ENCODE assay signal across 6 fruit fly cellular contexts in the genomic region with DNA sequence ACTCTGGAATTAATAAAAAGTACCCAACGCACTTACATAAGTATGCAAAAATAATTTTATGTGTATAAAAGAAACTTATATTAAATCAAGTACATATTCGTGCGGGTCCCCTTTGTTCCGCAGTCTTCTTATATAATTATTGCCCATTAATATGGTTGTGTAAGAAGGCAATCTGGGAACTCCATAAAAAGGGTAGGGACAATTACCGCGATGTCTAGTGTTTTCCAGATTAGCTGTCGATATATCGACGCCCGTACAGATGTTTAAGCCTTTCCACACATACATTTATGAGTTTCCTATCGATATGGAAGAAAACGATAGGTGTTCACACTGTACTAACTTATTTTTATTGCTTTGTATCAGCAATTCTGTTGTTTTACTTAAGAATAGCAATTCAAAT.
TF ChIP-seq lines count a peak whose summit lies in the region.

No protein-coding gene starts in this region.

- peak; percentile 9 to 33 for TF ChIP-seq CTCF in S2 (optimal IDR thresholded peaks at IDR 0.05; lab: Kevin White, UChicago)
- TF ChIP-seq CTCF in whole organism, embryonic (GFP tag; optimal IDR thresholded peaks at IDR 0.05; lab: Kevin White, UChicago): no peak

TF ChIP-seq in whole organism, adult, 20 proteins besides CTCF, POLR2A, EP300 and RAD21 (continues in another document):
- TF ChIP-seq CG7101 (tag; optimal IDR thresholded peaks at IDR 0.05; lab: Kevin White, UChicago) (peak; percentile 38), Mnt (GFP tag; optimal IDR thresholded peaks at IDR 0.05; lab: Kevin White, UChicago) (peak; percentile 35), cnc (optimal IDR thresholded peaks at IDR 0.05; lab: Kevin White, UChicago) (no peak), CG33017 (tag; optimal IDR thresholded peaks at IDR 0.05; lab: Kevin White, UChicago) (peak; percentile 40), CG11617 (GFP tag; optimal IDR thresholded peaks at IDR 0.05; lab: Kevin White, UChicago) (peak; percentile 1), CG5204 (GFP tag; optimal IDR thresholded peaks at IDR 0.05; lab: Kevin White, UChicago) (peak; percentile 54), Hr96 (GFP tag; optimal IDR thresholded peaks at IDR 0.05; lab: Kevin White, UChicago) (no peak), CG1620 (GFP tag; optimal IDR thresholded peaks at IDR 0.05; lab: Kevin White, UChicago) (peak; percentile 51), kay (GFP tag; lab: Kevin White, UChicago; ENCODE audit: borderline replicate concordance) (peak; percentile 95), CG14711 (tag; optimal IDR thresholded peaks at IDR 0.05; lab: Kevin White, UChicago) (peak; percentile 59), ovo (GFP tag; optimal IDR thresholded peaks at IDR 0.05; lab: Kevin White, UChicago) (no peak), CG7045 (GFP tag; optimal IDR thresholded peaks at IDR 0.05; lab: Kevin White, UChicago) (peak; percentile 1), Clk (GFP tag; optimal IDR thresholded peaks at IDR 0.05; lab: Kevin White, UChicago) (no peak), tj (GFP tag; optimal IDR thresholded peaks at IDR 0.05; lab: Kevin White, UChicago) (peak; percentile 37), cic (GFP tag; optimal IDR thresholded peaks at IDR 0.05; lab: Kevin White, UChicago) (no peak), CG12768 (GFP tag; optimal IDR thresholded peaks at IDR 0.05; lab: Kevin White, UChicago) (no peak), bab1 (GFP tag; optimal IDR thresholded peaks at IDR 0.05; lab: Kevin White, UChicago) (no peak)

TF ChIP-seq in whole organism, embryonic, 481 proteins besides CTCF, POLR2A, EP300 and RAD21 (continues in another document):
- no peak; the same call in 2 of the 3 replicates for TF ChIP-seq Dbx (GFP tag; IDR thresholded peaks at IDR 0.05; lab: Robert Waterston, UW)
- TF ChIP-seq CG13894 (tag; optimal IDR thresholded peaks at IDR 0.05; lab: Kevin White, UChicago): peak; percentile 88
- no peak for TF ChIP-seq ac (GFP tag; optimal IDR thresholded peaks at IDR 0.05; lab: Kevin White, UChicago)
- no peak for TF ChIP-seq pum (GFP tag; optimal IDR thresholded peaks at IDR 0.05; lab: Kevin White, UChicago)
- no peak for TF ChIP-seq zen (tag; optimal IDR thresholded peaks at IDR 0.05; lab: Kevin White, UChicago)
- no peak for TF ChIP-seq TFAM (GFP tag; optimal IDR thresholded peaks at IDR 0.05; lab: Kevin White, UChicago)
- TF ChIP-seq tna (GFP tag; IDR thresholded peaks at IDR 0.05; lab: Robert Waterston, UW; ENCODE audit: partially characterized antibody): no peak; the same call in 1 of the 2 replicates
- TF ChIP-seq CG13624 (GFP tag; optimal IDR thresholded peaks at IDR 0.05; lab: Kevin White, UChicago): peak; percentile 23
- TF ChIP-seq mam (GFP tag; optimal IDR thresholded peaks at IDR 0.05; lab: Kevin White, UChicago): peak; percentile 59
- TF ChIP-seq Rx (GFP tag; IDR thresholded peaks at IDR 0.05; lab: Robert Waterston, UW): no peak
- TF ChIP-seq Eip74EF (GFP tag; optimal IDR thresholded peaks at IDR 0.05; lab: Kevin White, UChicago): no peak
- TF ChIP-seq CG7357 (GFP tag; IDR thresholded peaks at IDR 0.05; lab: Robert Waterston, UW): peak; percentile 98; the same call in 2 of the 3 replicates
- no peak for TF ChIP-seq Aef1 (GFP tag; IDR thresholded peaks at IDR 0.05; lab: Robert Waterston, UW)
- no peak for TF ChIP-seq rib (GFP tag; IDR thresholded peaks at IDR 0.05; lab: Robert Waterston, UW)
- peak; percentile 49 for TF ChIP-seq jumu (GFP tag; optimal IDR thresholded peaks at IDR 0.05; lab: Kevin White, UChicago)
- TF ChIP-seq fd102C (GFP tag; optimal IDR thresholded peaks at IDR 0.05; lab: Kevin White, UChicago): no peak
- no peak for TF ChIP-seq Hr39 (optimal IDR thresholded peaks at IDR 0.05; lab: Kevin White, UChicago)

TF ChIP-seq in whole organism, prepupa, 60 proteins besides CTCF, POLR2A, EP300 and RAD21 (continues in another document):
- TF ChIP-seq Ets21C (GFP tag; optimal IDR thresholded peaks at IDR 0.05; lab: Kevin White, UChicago) (no peak), Hr39 (GFP tag; optimal IDR thresholded peaks at IDR 0.05; lab: Kevin White, UChicago) (peak; percentile 33), Hr4 (GFP tag; optimal IDR thresholded peaks at IDR 0.05; lab: Kevin White, UChicago) (no peak), CG9139 (GFP tag; optimal IDR thresholded peaks at IDR 0.05; lab: Kevin White, UChicago) (no peak), CG1621 (tag; optimal IDR thresholded peaks at IDR 0.05; lab: Kevin White, UChicago) (no peak), CG8319 (GFP tag; optimal IDR thresholded peaks at IDR 0.05; lab: Kevin White, UChicago) (no peak), topi (GFP tag; optimal IDR thresholded peaks at IDR 0.05; lab: Kevin White, UChicago) (peak; percentile 21), Gug (GFP tag; IDR thresholded peaks at IDR 0.05; lab: Robert Waterston, UW) (no peak), Eip78C (GFP tag; lab: Kevin White, UChicago) (peak; percentile 52), CG6854 (GFP tag; optimal IDR thresholded peaks at IDR 0.05; lab: Kevin White, UChicago) (no peak), esn (GFP tag; optimal IDR thresholded peaks at IDR 0.05; lab: Kevin White, UChicago) (peak; percentile 21), Hr38 (GFP tag; optimal IDR thresholded peaks at IDR 0.05; lab: Kevin White, UChicago) (no peak), Sox15 (GFP tag; optimal IDR thresholded peaks at IDR 0.05; lab: Kevin White, UChicago) (no peak), CG11294 (GFP tag; IDR thresholded peaks at IDR 0.05; lab: Robert Waterston, UW) (no peak), svp (GFP tag; lab: Kevin White, UChicago) (no peak), vri (GFP tag; optimal IDR thresholded peaks at IDR 0.05; lab: Kevin White, UChicago) (peak; percentile 72), CG3919 (GFP tag; optimal IDR thresholded peaks at IDR 0.05; lab: Kevin White, UChicago) (peak; percentile 40), CG6808 (GFP tag; optimal IDR thresholded peaks at IDR 0.05; lab: Kevin White, UChicago) (no peak), CG8632 (GFP tag; optimal IDR thresholded peaks at IDR 0.05; lab: Kevin White, UChicago) (no peak), cyc (GFP tag; optimal IDR thresholded peaks at IDR 0.05; lab: Kevin White, UChicago) (peak; percentile 13)

TF ChIP-seq in whole organism, pupa, 21 proteins besides CTCF, POLR2A, EP300 and RAD21:
- TF ChIP-seq EcR (GFP tag; optimal IDR thresholded peaks at IDR 0.05; lab: Kevin White, UChicago): no peak
- TF ChIP-seq CG9948 (tag; optimal IDR thresholded peaks at IDR 0.05; lab: Kevin White, UChicago): no peak
- TF ChIP-seq CG14655 (GFP tag; optimal IDR thresholded peaks at IDR 0.05; lab: Kevin White, UChicago): no peak
- peak; percentile 20 for TF ChIP-seq Pif1B (GFP tag; optimal IDR thresholded peaks at IDR 0.05; lab: Kevin White, UChicago)
- TF ChIP-seq CG8159 (tag; optimal IDR thresholded peaks at IDR 0.05; lab: Kevin White, UChicago): peak; percentile 10
- TF ChIP-seq CG15710 (tag; optimal IDR thresholded peaks at IDR 0.05; lab: Kevin White, UChicago): peak; percentile 2
- peak; percentile 1 for TF ChIP-seq CG17806 (tag; optimal IDR thresholded peaks at IDR 0.05; lab: Kevin White, UChicago)
- TF ChIP-seq CG4496 (GFP tag; IDR thresholded peaks at IDR 0.05; lab: Robert Waterston, UW): no peak
- TF ChIP-seq CG32121 (GFP tag; IDR thresholded peaks at IDR 0.05; lab: Robert Waterston, UW): peak; percentile 36; the same call in 1 of the 2 replicates
- no peak for TF ChIP-seq fd96Ca (GFP tag; IDR thresholded peaks at IDR 0.05; lab: Robert Waterston, UW)
- no peak for TF ChIP-seq Ets98B (GFP tag; IDR thresholded peaks at IDR 0.05; lab: Robert Waterston, UW)
- TF ChIP-seq Pif1A (GFP tag; optimal IDR thresholded peaks at IDR 0.05; lab: Kevin White, UChicago): no peak
- TF ChIP-seq Snoo (tag; optimal IDR thresholded peaks at IDR 0.05; lab: Kevin White, UChicago): no peak
- no peak for TF ChIP-seq CG8301 (tag; optimal IDR thresholded peaks at IDR 0.05; lab: Kevin White, UChicago)
- TF ChIP-seq CG10348 (GFP tag; IDR thresholded peaks at IDR 0.05; lab: Robert Waterston, UW): no peak
- no peak for TF ChIP-seq rn (GFP tag; IDR thresholded peaks at IDR 0.05; lab: Robert Waterston, UW)
- TF ChIP-seq gl (tag; optimal IDR thresholded peaks at IDR 0.05; lab: Kevin White, UChicago): no peak
- TF ChIP-seq CG13204 (GFP tag; optimal IDR thresholded peaks at IDR 0.05; lab: Kevin White, UChicago): no peak
- TF ChIP-seq D1 (tag; optimal IDR thresholded peaks at IDR 0.05; lab: Kevin White, UChicago): peak; percentile 25
- TF ChIP-seq CG34367 (tag; optimal IDR thresholded peaks at IDR 0.05; lab: Kevin White, UChicago): no peak
- TF ChIP-seq CG12605 (GFP tag; IDR thresholded peaks at IDR 0.05; lab: Robert Waterston, UW): no peak

TF ChIP-seq in whole organism, wandering third instar larva, 38 proteins besides CTCF, POLR2A, EP300 and RAD21 (continues in another document):
- TF ChIP-seq Dif (GFP tag; optimal IDR thresholded peaks at IDR 0.05; lab: Kevin White, UChicago; ENCODE audit: partially characterized antibody): no peak
- peak; percentile 55 for TF ChIP-seq Hnf4 (GFP tag; optimal IDR thresholded peaks at IDR 0.05; lab: Kevin White, UChicago)
- no peak for TF ChIP-seq dl (GFP tag; optimal IDR thresholded peaks at IDR 0.05; lab: Kevin White, UChicago; ENCODE audit: insufficient read depth in 1 of 2, partially characterized antibody in 2 of 2)
- TF ChIP-seq brk (GFP tag; optimal IDR thresholded peaks at IDR 0.05; lab: Kevin White, UChicago): no peak
- TF ChIP-seq pan (optimal IDR thresholded peaks at IDR 0.05; lab: Kevin White, UChicago): no peak
- no peak for TF ChIP-seq lola (GFP tag; optimal IDR thresholded peaks at IDR 0.05; lab: Kevin White, UChicago)
- TF ChIP-seq sage (GFP tag; optimal IDR thresholded peaks at IDR 0.05; lab: Kevin White, UChicago): peak; percentile 46
- TF ChIP-seq Mio (GFP tag; optimal IDR thresholded peaks at IDR 0.05; lab: Kevin White, UChicago): no peak
- peak in 1 of 2 experiments; percentile 12 for TF ChIP-seq foxo (GFP tag; optimal IDR thresholded peaks at IDR 0.05; lab: Kevin White, UChicago)
- no peak for TF ChIP-seq usp (GFP tag; optimal IDR thresholded peaks at IDR 0.05; lab: Kevin White, UChicago)
- no peak for TF ChIP-seq psq (GFP tag; optimal IDR thresholded peaks at IDR 0.05; lab: Kevin White, UChicago)
- TF ChIP-seq dmrt93B (GFP tag; optimal IDR thresholded peaks at IDR 0.05; lab: Kevin White, UChicago): no peak
- TF ChIP-seq fru (GFP tag; optimal IDR thresholded peaks at IDR 0.05; lab: Kevin White, UChicago): peak; percentile 31
- no peak for TF ChIP-seq CG9705 (GFP tag; optimal IDR thresholded peaks at IDR 0.05; lab: Kevin White, UChicago)
- TF ChIP-seq GATAd (GFP tag; optimal IDR thresholded peaks at IDR 0.05; lab: Kevin White, UChicago): no peak
- peak; percentile 8 for TF ChIP-seq Jra (GFP tag; optimal IDR thresholded peaks at IDR 0.05; lab: Kevin White, UChicago)
- no peak for TF ChIP-seq dsf (GFP tag; optimal IDR thresholded peaks at IDR 0.05; lab: Kevin White, UChicago; ENCODE audit: borderline replicate concordance)
- TF ChIP-seq Vsx2 (GFP tag; optimal IDR thresholded peaks at IDR 0.05; lab: Kevin White, UChicago; ENCODE audit: partially characterized antibody): peak; percentile 96
- TF ChIP-seq Hr78 (GFP tag; optimal IDR thresholded peaks at IDR 0.05; lab: Kevin White, UChicago): no peak
- peak; percentile 61 for TF ChIP-seq ey (GFP tag; optimal IDR thresholded peaks at IDR 0.05; lab: Kevin White, UChicago)
- TF ChIP-seq rgr (GFP tag; optimal IDR thresholded peaks at IDR 0.05; lab: Kevin White, UChicago): peak; percentile 26
